Worm (Caenorhabditis elegans) whole organism, midembryonic: ENCODE results near the gene nhr-92.

Experiments
- klf-2 ChIP-seq: fragments of 200-800 bp; sonication (Bioruptor generic); conservative IDR thresholded peaks from 2 replicates; pipeline ENCODE4 v1.3.6; 2022; ENCODE audit warnings: missing genetic modification reagents, missing genetic modification characterization, missing compliant biosample characterization
- med-1 ChIP-seq: sonication (generic microtip); optimal IDR thresholded peaks from 2 replicates; lab custom pipeline; 2017; ENCODE audit warnings: missing genetic modification characterization, mild to moderate bottlenecking, missing compliant biosample characterization, antibody characterized with exemption, missing genetic modification reagents; ENCODE audit not compliant: insufficient read depth

DNA sequence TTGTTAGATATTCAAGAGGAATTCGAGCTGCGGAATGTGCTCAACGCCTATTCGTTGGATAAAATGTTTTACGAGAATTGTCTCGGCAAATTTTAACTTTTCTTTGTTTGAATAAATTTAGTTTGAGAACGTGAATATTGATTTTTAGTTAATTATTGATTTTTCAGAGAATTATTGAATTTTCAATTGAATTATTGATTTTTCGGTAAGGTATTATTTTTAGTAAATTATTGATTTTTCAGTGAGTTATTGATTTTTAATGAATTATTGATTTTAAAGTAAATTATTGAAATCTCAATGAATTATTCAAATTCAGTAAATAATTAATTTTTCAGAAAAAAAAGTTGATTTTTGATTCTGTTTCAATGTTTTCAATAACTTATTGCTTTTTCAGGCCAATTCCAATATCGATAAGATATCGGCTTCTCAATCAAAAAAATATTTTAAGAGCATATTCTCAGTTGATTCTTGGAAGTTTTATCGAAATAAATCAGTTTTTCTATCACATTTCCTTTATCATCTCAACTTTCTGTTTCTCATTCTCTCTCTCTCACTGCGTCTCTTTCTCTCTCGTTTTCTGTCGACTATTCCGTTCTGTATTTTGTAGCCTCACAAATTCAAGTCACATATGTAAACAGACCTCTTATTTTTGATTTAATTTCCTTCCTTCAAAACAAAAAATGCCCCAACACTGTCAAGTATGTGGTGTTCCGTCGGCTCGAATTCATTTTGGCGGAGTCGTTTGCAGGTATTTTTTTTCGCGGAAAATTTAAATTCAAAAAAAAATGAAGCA lies at the start of gene nhr-92:
- TF ChIP-seq klf-2 (GFP tag; lab: Robert Waterston, UW) (no peak), med-1 (no peak)
